Worm (Caenorhabditis elegans): ENCODE measurements around the gene chil-10.

- TF ChIP-seq pha-4 (tag; optimal IDR thresholded peaks at IDR 0.05) (no peak), tbx-7 (tag; optimal IDR thresholded peaks at IDR 0.05) (no peak), ztf-16 (tag; optimal IDR thresholded peaks at IDR 0.05) (no peak), unc-42 (tag; optimal IDR thresholded peaks at IDR 0.05) (no peak), odd-2 (tag; optimal IDR thresholded peaks at IDR 0.05) (no peak), nhr-11 (tag; optimal IDR thresholded peaks at IDR 0.05) (no peak), ttx-3 (tag; optimal IDR thresholded peaks at IDR 0.05) (no peak), fax-1 (tag; optimal IDR thresholded peaks at IDR 0.05) (no peak), pqm-1 (tag; optimal IDR thresholded peaks at IDR 0.05) (no peak)
Observed at ce11 chrX:933504-933903, 24.2 kb upstream of the chil-10 start, which contains the start of gene F35H12.1.

All from whole organism, late embryonic.